Worm (Caenorhabditis elegans) whole organism, L4 larva: Measurements from ENCODE around the gene egl-23.

ENCODE experiments used
- ceh-82 ChIP-seq: sonication (generic microtip); optimal IDR thresholded peaks from 2 replicates; lab custom pipeline; 2017; ENCODE audit warnings: missing biosample characterization, missing genetic modification characterization
- daf-12 ChIP-seq: fragments of 150-350 bp; optimal IDR thresholded peaks from 2 replicates; lab custom pipeline; 2014; ENCODE audit warnings: missing biosample characterization, missing genetic modification reagents, missing genetic modification characterization
- egl-27 ChIP-seq: sonication (generic microtip); optimal IDR thresholded peaks from 3 replicates; lab custom pipeline; 2017; ENCODE audit warnings: missing biosample characterization, missing genetic modification reagents, missing genetic modification characterization
- hlh-11 ChIP-seq: fragments of 200-800 bp; sonication (Bioruptor generic); optimal IDR thresholded peaks from 2 replicates; lab custom pipeline; 2018; ENCODE audit warnings: mild to moderate bottlenecking, missing genetic modification characterization, missing compliant biosample characterization
- lim-7 ChIP-seq: fragments of 200-800 bp; sonication (Bioruptor generic); IDR thresholded peaks from 2 replicates; pipeline ENCODE4 v1.3.6; 2022; ENCODE audit warnings: missing genetic modification characterization, missing compliant biosample characterization
- mes-2 ChIP-seq: sonication (generic microtip); optimal IDR thresholded peaks from 2 replicates; lab custom pipeline; 2016; ENCODE audit warnings: missing genotype, mild to moderate bottlenecking, missing genetic modification characterization, missing compliant biosample characterization; ENCODE audit not compliant: poor library complexity, severe bottlenecking
- nhr-237 ChIP-seq: sonication (generic microtip); optimal IDR thresholded peaks from 2 replicates; lab custom pipeline; 2017; ENCODE audit warnings: missing biosample characterization, missing genetic modification characterization
- nhr-76 ChIP-seq: fragments of 150-350 bp; optimal IDR thresholded peaks from 2 replicates; lab custom pipeline; 2014; ENCODE audit warnings: missing biosample characterization, missing genetic modification characterization

DNA sequence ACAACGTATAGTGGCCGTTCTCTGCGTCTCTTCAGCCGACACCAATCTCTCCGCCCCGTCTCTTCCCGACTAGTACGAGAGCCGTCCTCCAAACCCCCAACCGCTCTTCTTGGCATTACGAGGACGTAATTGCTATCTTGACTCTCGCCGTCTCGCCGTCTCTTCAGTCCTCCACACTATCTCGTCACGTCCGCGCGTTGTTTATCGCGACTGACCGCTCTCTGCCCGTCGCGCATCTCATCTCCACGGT lies 44.5 kb downstream of the egl-23 start:
- TF ChIP-seq nhr-237 (no peak), nhr-76 (tag; lab: Kevin White, UChicago) (no peak), ceh-82 (tag; lab: Kevin White, UChicago) (no peak), egl-27 (tag; lab: Kevin White, UChicago) (no peak), hlh-11 (no peak), mes-2 (tag; lab: Kevin White, UChicago) (no peak), daf-12 (tag; lab: Kevin White, UChicago) (no peak), lim-7 (no peak)
